Worm (Caenorhabditis elegans) whole organism, early embryonic: Measurements from ENCODE around the gene T26A5.2.

Experiments used
- B0310.2 ChIP-seq: sonication (generic microtip); optimal IDR thresholded peaks from 2 replicates; lab custom pipeline; 2016; ENCODE audit warnings: mild to moderate bottlenecking, missing genetic modification characterization, missing compliant biosample characterization
- ama-1 ChIP-seq: fragments of 150-350 bp; optimal IDR thresholded peaks from 2 replicates; lab custom pipeline; 2014
- ceh-13 ChIP-seq: fragments of 200-800 bp; sonication (Bioruptor generic); optimal IDR thresholded peaks from 2 replicates; lab custom pipeline; 2018; ENCODE audit warnings: mild to moderate bottlenecking, missing genetic modification characterization, missing compliant biosample characterization
- ceh-36 ChIP-seq: sonication (generic microtip); optimal IDR thresholded peaks from 2 replicates; lab custom pipeline; 2016; ENCODE audit warnings: missing genetic modification characterization, inconsistent platforms, missing compliant biosample characterization
- hmbx-1 ChIP-seq: sonication (generic microtip); optimal IDR thresholded peaks from 2 replicates; lab custom pipeline; 2016; ENCODE audit warnings: mild to moderate bottlenecking, missing genetic modification characterization, missing compliant biosample characterization
- hmg-4 ChIP-seq: fragments of 200-800 bp; sonication (Bioruptor generic); optimal IDR thresholded peaks from 2 replicates; lab custom pipeline; 2018; ENCODE audit warnings: mild to moderate bottlenecking, missing genetic modification characterization, missing compliant biosample characterization
- hnd-1 ChIP-seq: sonication (generic microtip); optimal IDR thresholded peaks from 2 replicates; lab custom pipeline; 2016; ENCODE audit warnings: missing genetic modification characterization, missing compliant biosample characterization
- tbx-11 ChIP-seq: fragments of 200-800 bp; sonication (Bioruptor generic); IDR thresholded peaks from 2 replicates; pipeline ENCODE4 v1.3.6; 2022; ENCODE audit warnings: missing genetic modification characterization, missing compliant biosample characterization
- tra-4 ChIP-seq: sonication (generic microtip); optimal IDR thresholded peaks from 2 replicates; lab custom pipeline; 2017; ENCODE audit warnings: missing genetic modification characterization, missing compliant biosample characterization

DNA sequence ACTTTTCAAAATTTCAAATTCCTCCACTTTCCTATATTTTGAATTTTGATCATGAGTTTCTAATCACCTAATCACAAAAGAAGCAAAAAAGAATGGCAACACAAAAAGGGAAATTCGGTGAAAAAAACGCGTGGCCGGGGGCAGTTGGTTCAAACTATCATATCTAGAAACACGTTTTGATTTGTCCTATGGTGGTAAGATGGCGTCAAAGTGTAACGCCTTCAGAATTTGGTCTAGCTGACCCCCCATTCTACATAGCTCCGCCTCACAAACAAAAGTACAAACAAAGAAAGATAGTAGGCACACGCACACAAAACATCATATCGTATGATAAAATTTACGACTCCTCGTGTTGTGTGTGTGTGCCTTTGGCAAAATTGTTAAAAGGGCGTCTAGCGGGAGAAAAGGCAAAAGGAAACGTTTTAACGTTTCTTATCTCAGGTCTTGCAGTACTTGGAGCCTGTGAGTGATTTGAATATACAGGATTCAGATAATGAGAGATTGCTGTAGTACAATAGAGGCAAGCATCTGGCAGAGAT, 45.1 kb upstream of the T26A5.2 start:
- TF ChIP-seq ceh-13 (GFP tag; lab: Kevin White, UChicago) (no peak), hmbx-1 (tag; lab: Kevin White, UChicago) (no peak), B0310.2 (tag; lab: Kevin White, UChicago) (no peak), tra-4 (tag; lab: Kevin White, UChicago) (no peak), ama-1 (no peak), hnd-1 (tag; lab: Kevin White, UChicago) (no peak), hmg-4 (no peak), tbx-11 (GFP tag; lab: Robert Waterston, UW) (no peak), ceh-36 (tag; lab: Kevin White, UChicago) (no peak)
